Worm (Caenorhabditis elegans): ENCODE data around the gene srm-3.
"Not testable (repeated sequence)": the region's sequence is repeated elsewhere in the genome, so short reads cannot be mapped to it uniquely, and the experiment has no call there.

The srm-3 gene

DNA sequence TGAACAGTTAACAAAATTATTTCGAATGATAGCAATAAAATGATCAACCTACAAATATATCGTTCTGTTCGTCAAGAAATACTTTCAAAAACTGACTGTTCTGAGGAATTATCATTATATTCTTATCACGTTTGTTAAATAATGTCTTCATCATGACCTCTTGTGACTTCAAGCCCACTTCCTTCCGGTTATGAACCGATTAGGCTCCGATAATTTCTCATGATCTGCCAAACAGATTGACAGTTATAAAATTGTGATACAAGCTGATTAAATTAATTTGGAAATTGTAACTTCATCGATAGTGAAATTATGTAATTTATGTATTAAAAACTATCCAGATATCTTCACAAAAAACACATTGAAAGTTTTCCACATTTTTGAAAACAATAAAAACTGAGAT, 32.1 kb downstream of the srm-3 start, which contains the start of gene ins-8:
Gene ins-8, minus strand, starts transcription at position 101 of the 400 bp plus-strand sequence.
- no peak for TF ChIP-seq W03F9.2 (tag; optimal IDR thresholded peaks at IDR 0.05)
- no peak for TF ChIP-seq dao-5 (tag; optimal IDR thresholded peaks at IDR 0.05)
- TF ChIP-seq him-1 (tag; optimal IDR thresholded peaks at IDR 0.05) = no peak

DNA sequence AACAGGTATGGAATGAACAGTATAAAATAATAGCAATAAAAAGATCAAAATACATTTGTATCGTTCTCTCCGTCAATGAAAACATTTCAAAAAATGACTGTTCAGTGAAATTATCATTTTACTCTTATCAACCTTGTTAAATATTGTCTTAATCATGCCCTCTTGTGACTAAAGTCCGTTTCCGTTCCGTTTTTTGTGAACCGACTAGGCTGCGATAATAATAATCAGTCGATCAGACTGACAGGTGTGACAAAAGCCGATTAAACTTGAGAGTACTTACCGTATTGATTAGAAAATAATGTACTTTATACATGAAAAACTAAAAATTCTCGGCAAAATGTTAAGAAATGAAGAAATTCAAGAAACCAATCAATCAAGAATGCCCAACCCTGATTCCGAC, 33.7 kb downstream of the srm-3 start, which contains the start of gene ins-7:
Gene ins-7, minus strand, starts transcription at position 332 of the 400 bp plus-strand sequence.
- TF ChIP-seq W03F9.2 (tag; optimal IDR thresholded peaks at IDR 0.05) = no peak
- TF ChIP-seq dao-5 (tag; optimal IDR thresholded peaks at IDR 0.05) = no peak
- TF ChIP-seq him-1 (tag; optimal IDR thresholded peaks at IDR 0.05) = no peak

DNA sequence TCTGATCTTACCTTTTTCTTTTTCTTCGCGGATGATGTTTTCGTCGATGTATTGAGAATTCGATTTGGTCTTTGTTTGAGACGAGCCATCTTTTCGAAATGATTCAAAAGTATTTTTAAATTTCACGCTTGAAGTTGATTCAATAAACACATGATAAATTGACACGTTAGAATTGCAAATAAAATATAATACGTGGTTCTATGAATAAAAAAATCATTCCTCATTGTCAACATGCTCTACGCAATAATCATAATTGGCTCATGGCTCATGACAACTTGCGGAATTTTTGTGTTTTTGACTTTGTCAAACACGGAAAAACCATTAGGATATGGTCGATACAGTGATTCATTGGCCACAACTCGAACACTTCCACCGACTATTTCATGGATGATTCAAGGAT, 34.7 kb downstream of the srm-3 start, which contains the start of the genes htas-1 and ZK1251.3:
Gene htas-1, minus strand, starts transcription at position 101 of the 400 bp plus-strand sequence.
Gene ZK1251.3, plus strand, starts transcription at position 226 of the 400 bp plus-strand sequence.
- TF ChIP-seq dao-5 (tag; optimal IDR thresholded peaks at IDR 0.05) = no peak
- no peak for TF ChIP-seq W03F9.2 (tag; optimal IDR thresholded peaks at IDR 0.05)
- no peak for TF ChIP-seq him-1 (tag; optimal IDR thresholded peaks at IDR 0.05)

DNA sequence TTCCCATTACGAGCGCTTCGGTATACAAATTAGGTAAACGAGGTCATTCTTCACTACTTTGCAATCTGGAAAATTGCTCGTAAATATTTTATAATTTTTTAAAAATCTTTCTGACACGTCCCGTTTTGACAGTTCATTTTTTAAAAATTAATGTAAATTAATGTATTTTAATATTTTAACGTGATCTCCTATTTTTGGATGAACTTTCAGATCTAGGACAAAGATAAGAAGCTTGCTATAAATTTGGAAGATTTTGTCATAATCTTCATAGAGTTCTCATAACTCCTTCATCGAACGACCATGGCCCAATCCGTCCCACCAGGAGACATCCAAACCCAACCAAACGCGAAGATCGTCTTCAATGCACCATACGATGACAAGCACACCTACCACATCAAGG, 39.9 kb downstream of the srm-3 start, which contains the start of gene msp-76:
Gene msp-76, plus strand, starts transcription at position 301 of the 400 bp plus-strand sequence.
- TF ChIP-seq dao-5, W03F9.2, him-1 (tag; optimal IDR thresholded peaks at IDR 0.05): not testable (repeated sequence)

DNA sequence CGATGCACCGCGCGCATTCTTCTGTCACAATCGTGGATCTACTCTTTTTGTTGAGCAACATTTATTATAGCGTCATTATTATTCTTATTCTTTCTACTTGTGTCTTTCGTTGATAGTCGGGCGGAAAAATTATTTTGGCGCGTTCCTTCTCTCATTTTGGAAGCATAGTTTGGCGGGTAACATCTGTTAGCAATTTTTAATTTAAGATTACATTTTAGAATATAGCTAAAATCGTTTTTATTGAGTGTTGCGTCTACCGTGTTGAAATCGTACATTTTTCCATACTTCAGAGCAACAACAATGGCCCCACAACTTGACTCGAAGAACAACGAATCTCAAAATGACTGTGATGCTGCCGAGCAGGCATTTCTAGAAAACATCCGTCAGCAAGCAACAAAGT, 41.9 kb downstream of the srm-3 start, which contains the start of gene sdz-36:
Gene sdz-36, plus strand, starts transcription at position 301 of the 400 bp plus-strand sequence.
- TF ChIP-seq W03F9.2 (tag; optimal IDR thresholded peaks at IDR 0.05) (no peak), him-1 (tag; optimal IDR thresholded peaks at IDR 0.05) (no peak), dao-5 (tag; optimal IDR thresholded peaks at IDR 0.05) (no peak)

DNA sequence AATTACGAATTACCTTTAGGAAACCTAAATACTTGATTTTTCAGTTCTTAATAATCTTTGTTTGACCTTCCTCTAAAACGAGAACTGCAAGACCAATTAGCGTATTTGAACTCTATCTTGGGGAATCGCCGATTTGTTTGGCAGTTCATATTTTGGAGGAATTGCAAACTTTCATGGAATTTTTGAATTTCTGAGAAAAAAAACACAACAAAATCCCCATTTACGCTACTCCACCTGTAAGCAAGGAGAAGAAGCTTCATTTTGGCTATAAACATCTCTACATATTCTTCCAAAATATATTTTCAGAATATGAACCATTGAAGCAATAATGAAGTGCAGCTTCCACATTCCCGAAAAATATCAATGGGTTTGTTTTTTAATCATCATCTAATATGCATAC, 44.1 kb downstream of the srm-3 start, which contains the start of gene twk-9:
Gene twk-9, plus strand, starts transcription at position 301 of the 400 bp plus-strand sequence.
- TF ChIP-seq dao-5 (tag; optimal IDR thresholded peaks at IDR 0.05) (no peak), him-1 (tag; optimal IDR thresholded peaks at IDR 0.05) (no peak), W03F9.2 (tag; optimal IDR thresholded peaks at IDR 0.05) (no peak)

DNA sequence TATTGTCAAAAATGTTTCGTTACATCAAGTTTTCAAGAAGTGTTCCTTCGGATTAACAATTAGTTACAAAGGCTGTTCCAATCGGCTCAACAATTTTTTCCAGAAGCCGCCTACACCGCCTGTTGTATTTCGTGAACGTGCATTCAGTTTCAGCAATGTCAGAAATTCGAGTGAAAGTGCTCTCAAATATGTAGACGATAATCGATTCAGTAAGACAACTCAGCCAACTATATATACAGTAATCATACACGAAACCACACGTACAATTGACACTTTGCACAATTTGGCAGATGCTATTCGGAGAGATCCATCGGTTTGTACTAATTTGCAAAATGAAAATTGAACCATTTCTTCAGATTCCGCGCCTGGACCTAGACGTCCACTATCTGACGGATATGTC, 47.7 kb downstream of the srm-3 start:
- TF ChIP-seq dao-5 (tag; optimal IDR thresholded peaks at IDR 0.05) (no peak), him-1 (tag; optimal IDR thresholded peaks at IDR 0.05) (no peak), W03F9.2 (tag; optimal IDR thresholded peaks at IDR 0.05) (no peak)

DNA sequence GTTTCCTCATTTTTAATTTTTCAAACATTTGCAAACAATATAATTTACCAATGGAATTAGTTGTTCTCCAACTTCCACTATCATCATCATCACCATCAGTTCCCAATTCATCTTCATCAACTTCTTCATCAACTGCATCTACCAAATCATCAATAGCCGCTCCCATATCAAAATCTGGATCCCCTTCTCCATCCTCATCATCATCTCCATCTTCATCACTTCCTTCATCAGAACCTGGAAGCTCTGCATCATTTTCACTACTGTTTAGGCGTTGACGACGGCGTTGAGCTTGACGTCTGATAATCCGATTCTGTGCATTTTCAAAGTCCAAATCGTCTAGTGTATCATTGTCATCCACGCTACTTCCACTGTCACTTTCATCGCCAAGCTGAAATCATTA, 49.1 kb downstream of the srm-3 start:
- TF ChIP-seq W03F9.2 (tag; optimal IDR thresholded peaks at IDR 0.05) (no peak), him-1 (tag; optimal IDR thresholded peaks at IDR 0.05) (no peak), dao-5 (tag; optimal IDR thresholded peaks at IDR 0.05) (no peak)

DNA sequence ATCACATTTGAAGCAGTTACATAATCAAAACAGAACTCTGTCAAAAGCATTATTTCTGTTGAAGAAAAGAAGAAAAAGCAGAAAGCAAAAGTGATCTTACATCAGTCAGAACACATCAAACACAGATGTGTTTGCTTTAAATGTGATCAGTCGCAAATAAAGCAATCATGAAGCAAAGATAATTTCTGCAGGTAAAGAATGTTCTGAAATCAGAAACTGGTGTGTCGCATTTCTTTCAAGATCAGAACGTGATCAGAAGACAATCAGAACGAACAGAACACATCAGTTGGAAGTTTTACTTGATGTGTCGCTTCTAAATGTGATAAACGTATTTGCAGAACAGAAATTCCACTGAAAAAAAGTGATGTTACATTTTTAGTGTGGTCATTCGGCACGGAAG, 50.3 kb downstream of the srm-3 start:
- TF ChIP-seq him-1 (tag; optimal IDR thresholded peaks at IDR 0.05) (no peak), dao-5 (tag; optimal IDR thresholded peaks at IDR 0.05) (no peak), W03F9.2 (tag; optimal IDR thresholded peaks at IDR 0.05) (no peak)

All from whole organism, L4/young adult.